Worm (Caenorhabditis elegans): ENCODE data around the gene Y49F6B.2.

DNA sequence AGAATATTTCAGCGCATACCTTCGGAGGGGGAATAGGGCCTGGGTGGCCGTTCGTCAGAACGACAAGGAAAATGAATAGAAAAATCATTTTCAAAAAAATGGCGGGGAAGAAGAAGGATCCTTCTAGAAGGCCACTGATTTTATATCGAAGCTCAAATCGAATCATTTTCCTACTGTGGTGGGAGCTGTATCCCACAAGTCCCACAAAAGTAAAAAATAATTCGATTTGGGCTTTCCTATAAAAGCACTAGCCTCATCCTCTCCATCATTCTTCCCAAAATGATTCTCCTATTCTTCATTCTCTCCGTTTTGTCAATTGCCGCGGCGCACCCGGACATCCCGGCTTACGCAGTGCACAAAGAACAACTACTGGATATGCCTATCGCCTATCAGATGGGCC, 44.6 kb upstream of the Y49F6B.2 start, which contains the start of the genes C16C8.26 and C16C8.19:
- TF ChIP-seq med-1 (GFP tag; optimal IDR thresholded peaks at IDR 0.05; ENCODE audit: insufficient read depth) = no peak
- no peak for TF ChIP-seq ref-1 (GFP tag; conservative IDR thresholded peaks at IDR 0.05)
- no peak for TF ChIP-seq flt-1 (GFP tag; IDR thresholded peaks at IDR 0.05)

All from whole organism, midembryonic.